Fruit fly (Drosophila melanogaster) whole organism, prepupa: ENCODE measurements around the gene CG14535.

Experiments used
- Blimp-1 ChIP-seq: fragments of 200-800 bp; sonication (Bioruptor generic); optimal IDR thresholded peaks from 3 replicates; lab custom pipeline; 2017; ENCODE audit warnings: missing biosample characterization, missing genetic modification characterization, mild to moderate bottlenecking, moderate library complexity, missing genetic modification reagents
- CG10669 ChIP-seq: fragments of 200-800 bp; sonication (Bioruptor generic); optimal IDR thresholded peaks from 3 replicates; lab custom pipeline; 2018; ENCODE audit warnings: missing biosample characterization, mild to moderate bottlenecking, missing genetic modification characterization, moderate library complexity
- CG11294 ChIP-seq: fragments of 200-800 bp; sonication (Bioruptor generic); IDR thresholded peaks from 2 replicates; pipeline ENCODE4 v1.3.6; 2022; ENCODE audit warnings: missing biosample characterization, missing genetic modification characterization
- CG11762 ChIP-seq: fragments of 200-800 bp; sonication (Bioruptor generic); optimal IDR thresholded peaks from 3 replicates; lab custom pipeline; 2016; ENCODE audit warnings: missing biosample characterization, missing genetic modification characterization; ENCODE audit not compliant: insufficient read depth
- CG11902 ChIP-seq: fragments of 200-800 bp; sonication (Bioruptor generic); optimal IDR thresholded peaks from 3 replicates; lab custom pipeline; 2016; ENCODE audit warnings: missing biosample characterization, missing genetic modification characterization
- CG15336 ChIP-seq: fragments of 200-800 bp; sonication (Bioruptor generic); IDR thresholded peaks from 2 replicates; pipeline ENCODE4 v1.3.6; 2022; ENCODE audit warnings: missing biosample characterization, missing genetic modification characterization
- CG1621 ChIP-seq: fragments of 200-800 bp; sonication (Bioruptor generic); optimal IDR thresholded peaks from 3 replicates; lab custom pipeline; 2018; ENCODE audit warnings: missing biosample characterization, mild to moderate bottlenecking, missing genetic modification characterization
- CG31627 ChIP-seq: fragments of 200-800 bp; sonication (Bioruptor generic); optimal IDR thresholded peaks from 3 replicates; lab custom pipeline; 2016; ENCODE audit warnings: missing biosample characterization, missing genetic modification characterization
- CG32006 ChIP-seq: fragments of 200-800 bp; sonication (Bioruptor generic); optimal IDR thresholded peaks from 3 replicates; lab custom pipeline; 2017; ENCODE audit warnings: missing biosample characterization, mild to moderate bottlenecking, missing genetic modification characterization
- CG3919 ChIP-seq: fragments of 200-800 bp; sonication (Bioruptor generic); optimal IDR thresholded peaks from 3 replicates; lab custom pipeline; 2016; ENCODE audit warnings: missing biosample characterization, missing genetic modification characterization
- CG6163 ChIP-seq: fragments of 200-800 bp; sonication (Bioruptor generic); IDR thresholded peaks from 3 replicates; pipeline ENCODE4 v1.3.6; 2022; ENCODE audit warnings: missing biosample characterization, missing genetic modification characterization
- CG6276 ChIP-seq: fragments of 200-800 bp; sonication (Bioruptor generic); optimal IDR thresholded peaks from 2 replicates; lab custom pipeline; 2017; ENCODE audit warnings: missing biosample characterization, mild to moderate bottlenecking, missing genetic modification characterization
- CG6792 ChIP-seq: fragments of 200-800 bp; sonication (Bioruptor generic); optimal IDR thresholded peaks from 3 replicates; lab custom pipeline; 2016; ENCODE audit warnings: missing biosample characterization, missing genetic modification characterization
- CG6854 ChIP-seq: fragments of 200-800 bp; sonication (Bioruptor generic); optimal IDR thresholded peaks from 2 replicates; lab custom pipeline; 2017; ENCODE audit warnings: missing biosample characterization, mild to moderate bottlenecking, missing genetic modification characterization
- CG8119 ChIP-seq: fragments of 200-800 bp; sonication (Bioruptor generic); IDR thresholded peaks from 3 replicates; pipeline ENCODE4 v1.3.6; 2022; ENCODE audit warnings: missing biosample characterization, missing genetic modification characterization
- CG8319 ChIP-seq: fragments of 200-800 bp; sonication (Bioruptor generic); optimal IDR thresholded peaks from 3 replicates; lab custom pipeline; 2016; ENCODE audit warnings: missing biosample characterization, missing genetic modification characterization
- CG8632 ChIP-seq: fragments of 200-800 bp; sonication (Bioruptor generic); optimal IDR thresholded peaks from 3 replicates; lab custom pipeline; 2016; ENCODE audit warnings: missing biosample characterization, missing genetic modification characterization
- CG9139 ChIP-seq: fragments of 200-800 bp; sonication (Bioruptor generic); optimal IDR thresholded peaks from 3 replicates; lab custom pipeline; 2017; ENCODE audit warnings: missing biosample characterization, mild to moderate bottlenecking, missing genetic modification characterization
- Eip75B ChIP-seq: fragments of 200-800 bp; sonication (Bioruptor generic); optimal IDR thresholded peaks from 3 replicates; lab custom pipeline; 2016; ENCODE audit warnings: missing biosample characterization, missing genetic modification characterization
- Eip78C ChIP-seq: fragments of 200-800 bp; sonication (Bioruptor generic); peaks from one replicate; lab custom pipeline; 2016; ENCODE audit warnings: missing biosample characterization, missing genetic modification characterization
- Eip93F ChIP-seq: fragments of 200-800 bp; sonication (Bioruptor generic); optimal IDR thresholded peaks from 2 replicates; lab custom pipeline; 2016; ENCODE audit warnings: missing biosample characterization, mild to moderate bottlenecking, missing genetic modification characterization
- Ets21C ChIP-seq: fragments of 200-800 bp; sonication (Bioruptor generic); optimal IDR thresholded peaks from 3 replicates; lab custom pipeline; 2016; ENCODE audit warnings: missing biosample characterization, missing genetic modification characterization
- Ets96B ChIP-seq: fragments of 200-800 bp; optimal IDR thresholded peaks from 2 replicates; lab custom pipeline; 2019; ENCODE audit warnings: missing biosample characterization, mild to moderate bottlenecking, missing genetic modification characterization, moderate library complexity
- Gug ChIP-seq: fragments of 200-800 bp; sonication (Bioruptor generic); IDR thresholded peaks from 2 replicates; pipeline ENCODE4 v1.3.6; 2022; ENCODE audit warnings: missing biosample characterization, missing genetic modification characterization
- Hr38 ChIP-seq: sonication (Bioruptor generic); optimal IDR thresholded peaks from 2 replicates; lab custom pipeline; 2016; ENCODE audit warnings: missing biosample characterization, missing genetic modification characterization
- Hr39 ChIP-seq: fragments of 200-800 bp; sonication (Bioruptor generic); optimal IDR thresholded peaks from 2 replicates; lab custom pipeline; 2016; ENCODE audit warnings: missing biosample characterization, missing genetic modification characterization
- Lpt ChIP-seq: fragments of 200-800 bp; sonication (Bioruptor generic); optimal IDR thresholded peaks from 3 replicates; lab custom pipeline; 2016; ENCODE audit warnings: missing biosample characterization, missing genetic modification characterization
- Met ChIP-seq: fragments of 200-800 bp; sonication (Bioruptor generic); optimal IDR thresholded peaks from 3 replicates; lab custom pipeline; 2016; ENCODE audit warnings: missing biosample characterization, missing genetic modification characterization
- OdsH ChIP-seq: fragments of 200-800 bp; sonication (Bioruptor generic); optimal IDR thresholded peaks from 3 replicates; lab custom pipeline; 2016; ENCODE audit warnings: missing biosample characterization, missing genetic modification characterization
- Smox ChIP-seq: fragments of 200-800 bp; sonication (Bioruptor generic); optimal IDR thresholded peaks from 3 replicates; lab custom pipeline; 2016; ENCODE audit warnings: missing biosample characterization, missing genetic modification characterization
- Sox102F ChIP-seq: fragments of 200-800 bp; sonication (Bioruptor generic); optimal IDR thresholded peaks from 2 replicates; lab custom pipeline; 2016; ENCODE audit warnings: missing biosample characterization, mild to moderate bottlenecking, missing genetic modification characterization
- Sox14 ChIP-seq: fragments of 200-800 bp; sonication (Bioruptor generic); optimal IDR thresholded peaks from 3 replicates; lab custom pipeline; 2016; ENCODE audit warnings: missing biosample characterization, missing genetic modification characterization
- Sox15 ChIP-seq: fragments of 200-800 bp; sonication (Bioruptor generic); optimal IDR thresholded peaks from 3 replicates; lab custom pipeline; 2016; ENCODE audit warnings: missing biosample characterization, missing genetic modification characterization
- achi ChIP-seq: fragments of 200-800 bp; sonication (Bioruptor generic); optimal IDR thresholded peaks from 3 replicates; lab custom pipeline; 2016; ENCODE audit warnings: missing biosample characterization, missing genetic modification characterization
- acj6 ChIP-seq: fragments of 200-800 bp; sonication (Bioruptor generic); optimal IDR thresholded peaks from 3 replicates; lab custom pipeline; 2016; ENCODE audit warnings: missing biosample characterization, missing genetic modification characterization
- cyc ChIP-seq: fragments of 200-800 bp; sonication (Bioruptor generic); optimal IDR thresholded peaks from 3 replicates; lab custom pipeline; 2016; ENCODE audit warnings: missing biosample characterization, missing genetic modification characterization
- dac ChIP-seq: fragments of 200-800 bp; sonication (Bioruptor generic); optimal IDR thresholded peaks from 2 replicates; lab custom pipeline; 2017; ENCODE audit warnings: missing biosample characterization, mild to moderate bottlenecking, missing genetic modification characterization
- dsx ChIP-seq: fragments of 200-800 bp; optimal IDR thresholded peaks from 3 replicates; lab custom pipeline; 2019; ENCODE audit warnings: missing biosample characterization, mild to moderate bottlenecking, missing genetic modification characterization, moderate library complexity; ENCODE audit not compliant: poor library complexity, severe bottlenecking
- eg ChIP-seq: fragments of 200-800 bp; sonication (Bioruptor generic); IDR thresholded peaks from 3 replicates; pipeline ENCODE4 v1.3.6; 2022; ENCODE audit warnings: missing biosample characterization, missing genetic modification characterization
- fd85E ChIP-seq: fragments of 200-800 bp; sonication (Bioruptor generic); optimal IDR thresholded peaks from 3 replicates; lab custom pipeline; 2016; ENCODE audit warnings: missing biosample characterization, missing genetic modification characterization
- fkh ChIP-seq: fragments of 200-800 bp; sonication (Bioruptor generic); optimal IDR thresholded peaks from 3 replicates; lab custom pipeline; 2017; ENCODE audit warnings: missing biosample characterization, mild to moderate bottlenecking, missing genetic modification characterization, moderate library complexity
- lz ChIP-seq: fragments of 200-800 bp; sonication (Bioruptor generic); optimal IDR thresholded peaks from 3 replicates; lab custom pipeline; 2016; ENCODE audit warnings: missing biosample characterization, missing genetic modification characterization
- net ChIP-seq: fragments of 200-800 bp; sonication (Bioruptor generic); optimal IDR thresholded peaks from 3 replicates; lab custom pipeline; 2016; ENCODE audit warnings: missing biosample characterization, missing genetic modification characterization
- pdm3 ChIP-seq: fragments of 200-800 bp; sonication (Bioruptor generic); optimal IDR thresholded peaks from 3 replicates; lab custom pipeline; 2016; ENCODE audit warnings: missing biosample characterization, missing genetic modification characterization
- ss ChIP-seq, 2 experiments: fragments of 200-800 bp; sonication (Bioruptor generic); optimal IDR thresholded peaks; 2 replicates in 1 of 2; 3 replicates in 1 of 2; lab custom pipeline; 2017 to 2018; ENCODE audit warnings: mild to moderate bottlenecking in 2 of 2, missing biosample characterization in 2 of 2, missing genetic modification characterization in 2 of 2, moderate library complexity in 1 of 2
- svp ChIP-seq: fragments of 200-800 bp; sonication (Bioruptor generic); peaks from one replicate; lab custom pipeline; 2016; ENCODE audit warnings: missing biosample characterization, missing genetic modification characterization
- topi ChIP-seq: fragments of 200-800 bp; sonication (Bioruptor generic); optimal IDR thresholded peaks from 3 replicates; lab custom pipeline; 2016; ENCODE audit warnings: missing biosample characterization, missing genetic modification characterization
- vri ChIP-seq: fragments of 200-800 bp; sonication (Bioruptor generic); optimal IDR thresholded peaks from 3 replicates; lab custom pipeline; 2016; ENCODE audit warnings: missing biosample characterization, mild to moderate bottlenecking, missing genetic modification characterization

Gene CG14535

DNA sequence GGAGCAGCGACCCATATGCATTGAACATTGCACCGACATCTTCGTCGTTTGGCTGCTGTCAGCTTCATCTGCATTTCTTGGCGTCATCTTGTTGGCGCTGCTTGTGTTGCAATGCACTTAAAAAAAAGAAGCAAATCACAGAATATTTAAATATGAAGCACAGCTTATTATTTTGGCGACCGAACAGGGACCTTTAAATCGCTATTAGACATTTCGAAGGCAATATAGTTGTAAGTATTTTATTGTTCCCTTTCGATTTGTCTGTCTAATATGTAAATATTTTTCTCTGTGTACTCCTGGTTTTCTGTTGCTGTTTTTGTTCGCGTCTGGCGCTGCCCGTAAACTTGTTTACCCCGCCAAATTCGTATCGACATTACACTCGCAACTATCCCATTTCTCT, 44.7 kb upstream of the CG14535 start (continued):
- TF ChIP-seq vri (GFP tag; lab: Kevin White, UChicago) (peak; percentile 63), OdsH (GFP tag; lab: Kevin White, UChicago) (peak; percentile 94), achi (GFP tag; lab: Kevin White, UChicago) (peak; percentile 96), CG11902 (peak; percentile 90), net (GFP tag; lab: Kevin White, UChicago) (peak; percentile 94), ss (GFP tag; optimal IDR thresholded peaks at IDR 0.05; lab: Kevin White, UChicago) (peak; percentile 95 to 96), Ets21C (peak; percentile 74), CG6792 (GFP tag; lab: Kevin White, UChicago) (peak; percentile 93), CG8319 (GFP tag; lab: Kevin White, UChicago) (peak; percentile 89), Sox14 (GFP tag; lab: Kevin White, UChicago) (peak; percentile 95), CG6854 (GFP tag; lab: Kevin White, UChicago) (peak; percentile 89), eg (GFP tag; lab: Robert Waterston, UW) (peak; percentile 97), Hr39 (GFP tag; lab: Kevin White, UChicago) (peak; percentile 83), CG32006 (GFP tag; lab: Kevin White, UChicago) (peak; percentile 98), topi (GFP tag; lab: Kevin White, UChicago) (peak; percentile 91), Eip75B (GFP tag; lab: Kevin White, UChicago) (peak; percentile 95), acj6 (GFP tag; lab: Kevin White, UChicago) (peak; percentile 93), fd85E (GFP tag; lab: Kevin White, UChicago) (peak; percentile 86), Smox (GFP tag; lab: Kevin White, UChicago) (peak; percentile 82), CG1621 (tag; lab: Kevin White, UChicago) (peak; percentile 96)
- TF ChIP-seq, all 60 proteins: peak for 58

DNA sequence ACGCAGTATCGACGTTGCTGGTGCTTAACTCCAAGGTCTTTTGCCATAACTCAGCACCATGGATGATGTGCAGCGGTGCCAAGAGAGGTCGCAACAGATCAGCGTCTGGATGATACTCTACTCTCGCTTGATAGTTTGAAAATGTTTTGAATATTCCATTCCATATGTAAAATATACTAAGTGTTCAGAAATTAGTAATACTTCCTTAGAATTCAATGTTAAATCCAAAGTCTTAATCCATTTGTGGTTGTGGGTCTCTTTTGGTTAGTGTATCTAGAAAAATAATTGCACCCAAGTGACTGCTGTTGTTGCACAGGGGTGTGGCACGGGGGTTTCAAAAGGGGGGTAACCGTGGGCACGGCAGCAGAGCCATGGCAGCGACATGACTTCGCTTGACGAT, 43.8 kb upstream of the CG14535 start:
- TF ChIP-seq ss (GFP tag; optimal IDR thresholded peaks at IDR 0.05; lab: Kevin White, UChicago) (peak in 1 of 2 experiments; percentile 26), CG15336 (GFP tag; lab: Robert Waterston, UW) (peak; percentile 82), CG10669 (GFP tag; lab: Kevin White, UChicago) (peak; percentile 74), CG3919 (GFP tag; lab: Kevin White, UChicago) (peak; percentile 58), Eip93F (no peak), CG6792 (GFP tag; lab: Kevin White, UChicago) (peak; percentile 34), Hr39 (GFP tag; lab: Kevin White, UChicago) (no peak), CG11902 (peak; percentile 16), CG9139 (no peak), CG11762 (GFP tag; lab: Kevin White, UChicago) (peak; percentile 7), pdm3 (GFP tag; lab: Kevin White, UChicago) (peak; percentile 46), CG6163 (peak; percentile 77), cyc (GFP tag; lab: Kevin White, UChicago) (peak; percentile 24), CG8119 (GFP tag; lab: Robert Waterston, UW) (peak; percentile 69), fd85E (GFP tag; lab: Kevin White, UChicago) (no peak), lz (GFP tag; lab: Kevin White, UChicago) (no peak), svp (GFP tag; lab: Kevin White, UChicago) (peak; percentile 60), dac (GFP tag; lab: Kevin White, UChicago) (peak; percentile 54), CG6276 (GFP tag; lab: Kevin White, UChicago) (peak; percentile 20), CG11294 (peak; percentile 27; the same call in 1 of the 2 replicates), Lpt (GFP tag; lab: Kevin White, UChicago) (peak; percentile 67), CG1621 (tag; lab: Kevin White, UChicago) (peak; percentile 26), Sox102F (GFP tag; lab: Kevin White, UChicago) (no peak), CG31627 (no peak), CG6854 (GFP tag; lab: Kevin White, UChicago) (no peak), dsx (peak; percentile 63), CG32006 (GFP tag; lab: Kevin White, UChicago) (peak; percentile 71), achi (GFP tag; lab: Kevin White, UChicago) (peak; percentile 33), eg (GFP tag; lab: Robert Waterston, UW) (peak; percentile 83), Blimp-1 (GFP tag; lab: Kevin White, UChicago) (no peak), Gug (peak; percentile 61), Met (GFP tag; lab: Kevin White, UChicago) (no peak), topi (GFP tag; lab: Kevin White, UChicago) (peak; percentile 28), Hr38 (GFP tag; lab: Kevin White, UChicago) (no peak), Eip75B (GFP tag; lab: Kevin White, UChicago) (peak; percentile 60), Sox15 (GFP tag; lab: Kevin White, UChicago) (no peak), CG8632 (GFP tag; lab: Kevin White, UChicago) (peak; percentile 9), Ets96B (peak; percentile 79), Eip78C (GFP tag; lab: Kevin White, UChicago) (peak; percentile 92), fkh (no peak), CG8319 (GFP tag; lab: Kevin White, UChicago) (no peak)
